Worm (Caenorhabditis elegans) whole organism, L1 larva: ENCODE measurements around the gene C14A4.7.

Experiments used
- lin-13 ChIP-seq: fragments of 150-350 bp; optimal IDR thresholded peaks from 2 replicates; lab custom pipeline; 2014; ENCODE audit warnings: missing biosample characterization, missing genetic modification reagents, missing genetic modification characterization
- lir-3 ChIP-seq: sonication (generic microtip); optimal IDR thresholded peaks from 2 replicates; lab custom pipeline; 2016; ENCODE audit warnings: mild to moderate bottlenecking, missing genetic modification characterization, moderate library complexity, missing compliant biosample characterization; ENCODE audit not compliant: poor library complexity
- nhr-11 ChIP-seq: fragments of 150-350 bp; optimal IDR thresholded peaks from 2 replicates; lab custom pipeline; 2014; ENCODE audit warnings: missing biosample characterization, missing genetic modification characterization
- nhr-237 ChIP-seq: fragments of 150-350 bp; optimal IDR thresholded peaks from 2 replicates; lab custom pipeline; 2014; ENCODE audit warnings: missing biosample characterization, missing genetic modification characterization
- unc-62 ChIP-seq: fragments of 150-350 bp; optimal IDR thresholded peaks from 2 replicates; lab custom pipeline; 2014; ENCODE audit warnings: missing biosample characterization, missing genetic modification reagents, missing genetic modification characterization
- vab-15 ChIP-seq: sonication (generic microtip); optimal IDR thresholded peaks from 2 replicates; lab custom pipeline; 2017; ENCODE audit warnings: missing genotype, mild to moderate bottlenecking, missing genetic modification characterization, missing compliant biosample characterization
- zip-4 ChIP-seq: fragments of 200-800 bp; sonication (Bioruptor generic); optimal IDR thresholded peaks from 2 replicates; lab custom pipeline; 2018; ENCODE audit warnings: mild to moderate bottlenecking, missing genetic modification characterization, moderate library complexity, missing compliant biosample characterization
- ztf-11 ChIP-seq, 2 experiments: sonication (generic microtip); optimal IDR thresholded peaks; 2 replicates each; lab custom pipeline; 2016 to 2017; ENCODE audit warnings: missing genetic modification characterization in 2 of 2, missing biosample characterization in 1 of 2, missing compliant biosample characterization in 1 of 2

ce11 chrII:10550872-10551647 lies 45.3 kb downstream of the C14A4.7 start:
- no peak for TF ChIP-seq zip-4 (GFP tag; lab: Kevin White, UChicago)
- TF ChIP-seq nhr-237 (tag; lab: Kevin White, UChicago): no peak
- no peak for TF ChIP-seq ztf-11 (tag; optimal IDR thresholded peaks at IDR 0.05; lab: Kevin White, UChicago)
- no peak for TF ChIP-seq unc-62
- no peak for TF ChIP-seq vab-15 (tag; lab: Kevin White, UChicago)
- TF ChIP-seq lin-13 (GFP tag; lab: Kevin White, UChicago): no peak
- TF ChIP-seq lir-3 (tag; lab: Kevin White, UChicago): no peak
- no peak for TF ChIP-seq nhr-11 (tag; lab: Kevin White, UChicago)
